Worm (Caenorhabditis elegans) whole organism, L1 larva: Measurements from ENCODE around the gene C07G1.15.

Experiments
- ama-1 ChIP-seq: fragments of 150-350 bp; optimal IDR thresholded peaks from 2 replicates; lab custom pipeline; 2014
- ceh-82 ChIP-seq, 3 experiments: fragments of 150-350 bp in 1 of 3; sonication (generic microtip) in 2 of 3; optimal IDR thresholded peaks; 2 replicates each; lab custom pipeline; 2014 to 2017; ENCODE audit warnings: missing biosample characterization in 3 of 3, missing genetic modification characterization in 3 of 3
- dpl-1 ChIP-seq, 3 experiments: fragments of 150-350 bp in 2 of 3; sonication (generic microtip) in 1 of 3; optimal IDR thresholded peaks; 2 replicates each; lab custom pipeline; 2014 to 2017; ENCODE audit warnings: missing biosample characterization in 3 of 3, missing genetic modification characterization in 3 of 3, missing genetic modification reagents in 3 of 3
- efl-3 ChIP-seq: fragments of 200-800 bp; sonication (Bioruptor generic); optimal IDR thresholded peaks from 2 replicates; lab custom pipeline; 2018; ENCODE audit warnings: mild to moderate bottlenecking, missing genetic modification characterization, missing compliant biosample characterization
- elt-2 ChIP-seq: sonication (generic microtip); optimal IDR thresholded peaks from 2 replicates; lab custom pipeline; 2016; ENCODE audit warnings: missing genetic modification characterization, mild to moderate bottlenecking, inconsistent platforms, missing compliant biosample characterization, missing genetic modification reagents
- lin-13 ChIP-seq: fragments of 150-350 bp; optimal IDR thresholded peaks from 2 replicates; lab custom pipeline; 2014; ENCODE audit warnings: missing biosample characterization, missing genetic modification reagents, missing genetic modification characterization
- lin-15B ChIP-seq: fragments of 150-350 bp; sonication (generic microtip); optimal IDR thresholded peaks from 3 replicates; lab custom pipeline; 2014; ENCODE audit warnings: missing biosample characterization, missing genetic modification characterization
- mdl-1 ChIP-seq, 2 experiments: fragments of 150-350 bp; optimal IDR thresholded peaks; 2 replicates each; lab custom pipeline; 2014 to 2017; ENCODE audit warnings: missing biosample characterization in 2 of 2, missing genetic modification characterization in 2 of 2, inconsistent platforms in 1 of 2
- nhr-12 ChIP-seq: sonication (generic microtip); optimal IDR thresholded peaks from 2 replicates; lab custom pipeline; 2017; ENCODE audit warnings: missing biosample characterization, missing genetic modification characterization
- pax-3 ChIP-seq: fragments of 200-800 bp; sonication (Bioruptor generic); optimal IDR thresholded peaks from 2 replicates; lab custom pipeline; 2018; ENCODE audit warnings: mild to moderate bottlenecking, missing genetic modification characterization, moderate library complexity, missing compliant biosample characterization
- snpc-4 ChIP-seq: fragments of 150-350 bp; optimal IDR thresholded peaks from 2 replicates; lab custom pipeline; 2014; ENCODE audit warnings: missing biosample characterization, missing genetic modification characterization
- sox-4 ChIP-seq: sonication (generic microtip); optimal IDR thresholded peaks from 2 replicates; lab custom pipeline; 2016; ENCODE audit warnings: missing genetic modification characterization, missing compliant biosample characterization
- ztf-11 ChIP-seq, 2 experiments: sonication (generic microtip); optimal IDR thresholded peaks; 2 replicates each; lab custom pipeline; 2016 to 2017; ENCODE audit warnings: missing genetic modification characterization in 2 of 2, missing biosample characterization in 1 of 2, missing compliant biosample characterization in 1 of 2

DNA sequence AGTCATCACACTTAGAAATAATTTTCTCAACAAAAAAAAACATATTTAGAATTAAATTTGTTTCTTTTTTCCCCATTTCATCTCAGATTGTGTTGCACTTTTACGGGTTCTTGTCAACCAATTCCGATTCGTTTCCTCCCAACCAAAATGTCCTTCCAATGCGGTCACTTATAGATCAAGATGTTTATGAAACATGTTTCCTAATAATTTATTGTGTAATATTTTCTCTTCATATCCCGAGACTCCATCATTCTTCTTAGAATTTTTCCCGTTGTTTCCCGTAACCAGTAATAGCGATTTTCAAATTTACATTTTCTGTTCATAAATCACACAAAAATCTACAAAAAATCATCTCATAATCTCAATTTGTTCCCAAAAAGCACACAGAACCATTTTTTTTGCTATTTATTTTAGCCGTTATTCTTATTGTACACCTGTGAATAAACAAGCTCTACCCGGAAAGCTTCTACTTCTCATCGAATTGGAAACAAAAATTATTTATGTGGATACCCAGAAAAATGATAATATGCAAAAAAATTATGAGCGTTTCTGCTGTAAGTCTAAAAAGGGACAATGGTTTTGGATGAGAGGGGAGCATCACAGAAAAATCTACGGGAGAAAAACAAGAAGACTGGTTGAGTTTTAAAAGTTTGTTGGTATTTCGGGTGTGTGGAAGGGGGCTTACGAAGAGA, 18.8 kb downstream of the C07G1.15 start:
- no peak for TF ChIP-seq mdl-1 (tag; optimal IDR thresholded peaks at IDR 0.05; lab: Kevin White, UChicago)
- TF ChIP-seq ztf-11 (tag; optimal IDR thresholded peaks at IDR 0.05; lab: Kevin White, UChicago) = no peak
- TF ChIP-seq ceh-82 (tag; optimal IDR thresholded peaks at IDR 0.05; lab: Kevin White, UChicago) = no peak
- TF ChIP-seq ama-1 (lab: Kevin White, UChicago) = no peak
- TF ChIP-seq elt-2 (tag; lab: Kevin White, UChicago) = no peak
- no peak for TF ChIP-seq nhr-12 (tag; lab: Kevin White, UChicago)
- TF ChIP-seq lin-15B = no peak
- no peak for TF ChIP-seq lin-13 (GFP tag; lab: Kevin White, UChicago)
- TF ChIP-seq efl-3 (GFP tag; lab: Kevin White, UChicago) = no peak
- TF ChIP-seq sox-4 (tag; lab: Kevin White, UChicago) = no peak
- TF ChIP-seq pax-3 (tag; lab: Kevin White, UChicago) = no peak
- TF ChIP-seq dpl-1 (GFP tag; optimal IDR thresholded peaks at IDR 0.05; lab: Kevin White, UChicago) = no peak
- no peak for TF ChIP-seq snpc-4 (tag; lab: Kevin White, UChicago)
